Fruit fly (Drosophila melanogaster) whole organism, embryonic: ENCODE measurements around the gene CG13032.

Experiments
- Awh ChIP-seq: fragments of 200-800 bp; sonication (Bioruptor generic); IDR thresholded peaks from 2 replicates; pipeline ENCODE4, ENCODE4 v1.3.6; 2022; ENCODE audit warnings: missing biosample characterization, missing genetic modification characterization
- BtbVII ChIP-seq: fragments of 200-800 bp; sonication (Bioruptor generic); optimal IDR thresholded peaks from 3 replicates; lab custom pipeline; 2017; ENCODE audit warnings: missing biosample characterization, mild to moderate bottlenecking, missing genetic modification characterization
- CG10147 ChIP-seq: fragments of 200-800 bp; sonication (Bioruptor generic); optimal IDR thresholded peaks from 2 replicates; lab custom pipeline; 2019; ENCODE audit warnings: missing biosample characterization, mild to moderate bottlenecking, missing genetic modification characterization, moderate library complexity
- CG10209 ChIP-seq: fragments of 200-800 bp; sonication (Bioruptor generic); optimal IDR thresholded peaks from 3 replicates; lab custom pipeline; 2017; ENCODE audit warnings: missing biosample characterization, mild to moderate bottlenecking, missing genetic modification characterization, missing genetic modification reagents
- CG11696 ChIP-seq: fragments of 200-800 bp; sonication (Bioruptor generic); IDR thresholded peaks from 2 replicates; pipeline ENCODE4 v1.3.6; 2022; ENCODE audit warnings: missing biosample characterization, missing genetic modification characterization
- CG12104 ChIP-seq: fragments of 200-800 bp; sonication (Bioruptor generic); optimal IDR thresholded peaks from 3 replicates; lab custom pipeline; 2016; ENCODE audit warnings: missing biosample characterization, missing genetic modification characterization
- CG1233 ChIP-seq: fragments of 200-800 bp; sonication (Bioruptor generic); optimal IDR thresholded peaks from 4 replicates; lab custom pipeline; 2018; ENCODE audit warnings: missing biosample characterization, mild to moderate bottlenecking, missing genetic modification characterization
- CG14441 ChIP-seq: fragments of 200-800 bp; sonication (Bioruptor generic); IDR thresholded peaks from 2 replicates; pipeline ENCODE4 v1.3.6; 2022; ENCODE audit warnings: missing biosample characterization, missing genetic modification characterization
- CG15601 ChIP-seq: fragments of 200-800 bp; sonication (Bioruptor generic); optimal IDR thresholded peaks from 3 replicates; lab custom pipeline; 2019; ENCODE audit warnings: missing biosample characterization, mild to moderate bottlenecking, missing genetic modification characterization, moderate library complexity
- CG17359 ChIP-seq: fragments of 200-800 bp; sonication (Bioruptor generic); optimal IDR thresholded peaks from 3 replicates; lab custom pipeline; 2018; ENCODE audit warnings: missing biosample characterization, mild to moderate bottlenecking, missing genetic modification characterization, moderate library complexity
- CG18011 ChIP-seq: fragments of 200-800 bp; sonication (Bioruptor generic); optimal IDR thresholded peaks from 2 replicates; lab custom pipeline; 2017; ENCODE audit warnings: missing biosample characterization, missing genetic modification characterization, mild to moderate bottlenecking, moderate library complexity, missing genotype
- CG34422 ChIP-seq: fragments of 200-800 bp; sonication (Bioruptor generic); IDR thresholded peaks from 3 replicates; pipeline ENCODE4 v1.3.6; 2022; ENCODE audit warnings: missing biosample characterization, missing genetic modification characterization
- CG3847 ChIP-seq: fragments of 200-800 bp; sonication (Bioruptor generic); IDR thresholded peaks from 2 replicates; pipeline ENCODE4 v1.3.6; 2022; ENCODE audit warnings: missing biosample characterization, missing genetic modification characterization
- CG4424 ChIP-seq: fragments of 200-800 bp; sonication (Bioruptor generic); optimal IDR thresholded peaks from 3 replicates; lab custom pipeline; 2016; ENCODE audit warnings: missing biosample characterization, missing genetic modification characterization
- CG5180 ChIP-seq: fragments of 200-800 bp; sonication (Bioruptor generic); optimal IDR thresholded peaks from 3 replicates; lab custom pipeline; 2017; ENCODE audit warnings: missing biosample characterization, missing genetic modification characterization, mild to moderate bottlenecking, moderate library complexity, missing genetic modification reagents
- CG7372 ChIP-seq: fragments of 200-800 bp; sonication (Bioruptor generic); IDR thresholded peaks from 2 replicates; pipeline ENCODE4 v1.3.6; 2022; ENCODE audit warnings: missing biosample characterization, missing genetic modification characterization
- CG7928 ChIP-seq: fragments of 200-800 bp; sonication (Bioruptor generic); optimal IDR thresholded peaks from 2 replicates; lab custom pipeline; 2017; ENCODE audit warnings: missing biosample characterization, mild to moderate bottlenecking, missing genetic modification characterization
- CG9797 ChIP-seq: fragments of 200-800 bp; sonication (Bioruptor generic); optimal IDR thresholded peaks from 3 replicates; lab custom pipeline; 2018; ENCODE audit warnings: missing biosample characterization, mild to moderate bottlenecking, missing genetic modification characterization
- CG9817 ChIP-seq: fragments of 200-800 bp; sonication (Bioruptor generic); optimal IDR thresholded peaks from 2 replicates; lab custom pipeline; 2018; ENCODE audit warnings: missing biosample characterization, mild to moderate bottlenecking, missing genetic modification characterization, moderate library complexity
- Deaf1 ChIP-seq: fragments of 200-800 bp; optimal IDR thresholded peaks from 3 replicates; lab custom pipeline; 2019; ENCODE audit warnings: missing biosample characterization, mild to moderate bottlenecking, missing genetic modification characterization, moderate library complexity
- ERR ChIP-seq: fragments of 200-800 bp; sonication (Bioruptor generic); optimal IDR thresholded peaks from 2 replicates; lab custom pipeline; 2016; ENCODE audit warnings: missing biosample characterization, missing genetic modification characterization
- HLH4C ChIP-seq: fragments of 200-800 bp; sonication (Bioruptor generic); IDR thresholded peaks from 3 replicates; pipeline ENCODE4 v1.3.6; 2022; ENCODE audit warnings: missing biosample characterization, missing genetic modification characterization; ENCODE audit not compliant: partially characterized antibody
- Hmx ChIP-seq: fragments of 200-800 bp; sonication (Bioruptor generic); optimal IDR thresholded peaks from 2 replicates; lab custom pipeline; 2016; ENCODE audit warnings: missing biosample characterization, missing genetic modification characterization
- NC2α ChIP-seq: fragments of 200-800 bp; sonication (Bioruptor generic); optimal IDR thresholded peaks from 2 replicates; lab custom pipeline; 2016; ENCODE audit warnings: missing biosample characterization, missing genetic modification characterization
- NFAT ChIP-seq: fragments of 200-800 bp; sonication (Bioruptor generic); IDR thresholded peaks from 2 replicates; pipeline ENCODE4 v1.3.6; 2022; ENCODE audit warnings: missing biosample characterization, missing genetic modification characterization
- NK7.1 ChIP-seq: fragments of 200-800 bp; sonication (Bioruptor generic); optimal IDR thresholded peaks from 3 replicates; lab custom pipeline; 2016; ENCODE audit warnings: missing biosample characterization, missing genetic modification characterization
- Oli ChIP-seq: fragments of 200-800 bp; sonication (Bioruptor generic); optimal IDR thresholded peaks from 2 replicates; lab custom pipeline; 2018; ENCODE audit warnings: missing biosample characterization, mild to moderate bottlenecking, missing genetic modification characterization, moderate library complexity
- Sox100B ChIP-seq: fragments of 200-800 bp; sonication (Bioruptor generic); optimal IDR thresholded peaks from 3 replicates; lab custom pipeline; 2018; ENCODE audit warnings: missing biosample characterization, mild to moderate bottlenecking, missing genetic modification characterization
- TFAM ChIP-seq: fragments of 200-800 bp; sonication (Bioruptor generic); optimal IDR thresholded peaks from 2 replicates; lab custom pipeline; 2017; ENCODE audit warnings: missing biosample characterization, missing genetic modification characterization, inconsistent platforms
- Usf ChIP-seq: fragments of 200-800 bp; sonication (Bioruptor generic); optimal IDR thresholded peaks from 2 replicates; lab custom pipeline; 2017; ENCODE audit warnings: missing genotype, missing biosample characterization, missing genetic modification characterization
- ab ChIP-seq: fragments of 200-800 bp; sonication (Bioruptor generic); optimal IDR thresholded peaks from 2 replicates; lab custom pipeline; 2016; ENCODE audit warnings: missing biosample characterization, missing genetic modification characterization
- btn ChIP-seq: fragments of 200-800 bp; sonication (Bioruptor generic); optimal IDR thresholded peaks from 2 replicates; lab custom pipeline; 2016; ENCODE audit warnings: missing biosample characterization, missing genetic modification characterization
- chm ChIP-seq: fragments of 200-800 bp; sonication (Bioruptor generic); IDR thresholded peaks from 2 replicates; pipeline ENCODE4 v1.3.6; 2022; ENCODE audit warnings: missing biosample characterization, missing genetic modification characterization
- emc ChIP-seq: fragments of 200-800 bp; sonication (Bioruptor generic); optimal IDR thresholded peaks from 2 replicates; lab custom pipeline; 2016; ENCODE audit warnings: missing biosample characterization, missing genetic modification characterization
- gcm2 ChIP-seq: fragments of 200-800 bp; sonication (Bioruptor generic); optimal IDR thresholded peaks from 2 replicates; lab custom pipeline; 2016; ENCODE audit warnings: missing biosample characterization, missing genetic modification characterization
- gfzf ChIP-seq: fragments of 200-800 bp; sonication (Bioruptor generic); optimal IDR thresholded peaks from 2 replicates; lab custom pipeline; 2016; ENCODE audit warnings: missing biosample characterization, mild to moderate bottlenecking, missing genetic modification characterization, moderate library complexity
- grn ChIP-seq: fragments of 200-800 bp; sonication (Bioruptor generic); optimal IDR thresholded peaks from 3 replicates; lab custom pipeline; 2017; ENCODE audit warnings: missing biosample characterization, missing genetic modification characterization
- ken ChIP-seq: fragments of 200-800 bp; sonication (Bioruptor generic); IDR thresholded peaks from 3 replicates; pipeline ENCODE4 v1.3.6; 2022; ENCODE audit warnings: missing biosample characterization, missing genetic modification characterization
- mld ChIP-seq: fragments of 200-800 bp; sonication (Bioruptor generic); IDR thresholded peaks from 3 replicates; pipeline ENCODE4 v1.3.6; 2022; ENCODE audit warnings: missing biosample characterization, missing genetic modification characterization; ENCODE audit not compliant: partially characterized antibody
- pan ChIP-seq, 4 experiments: fragments of >200 bp in 3 of 4; fragments of 200-800 bp in 1 of 4; sonication (Bioruptor generic) in 1 of 4; optimal IDR thresholded peaks in 3 of 4; IDR thresholded peaks in 1 of 4; 2 replicates each; pipeline versions ENCODE4 v1.3.6 to Lab custom; 2017 to 2022; ENCODE audit warnings: missing biosample characterization in 2 of 4, missing genetic modification characterization in 2 of 4, mixed read lengths in 1 of 4
- pho ChIP-seq: fragments of 200-800 bp; sonication (Bioruptor generic); optimal IDR thresholded peaks from 2 replicates; lab custom pipeline; 2016; ENCODE audit warnings: missing biosample characterization, missing genetic modification characterization
- pros ChIP-seq: fragments of 200-800 bp; sonication (Bioruptor generic); optimal IDR thresholded peaks from 3 replicates; lab custom pipeline; 2019; ENCODE audit warnings: missing biosample characterization, mild to moderate bottlenecking, missing genetic modification characterization, moderate library complexity
- ssp ChIP-seq: fragments of 200-800 bp; sonication (Bioruptor generic); IDR thresholded peaks from 2 replicates; pipeline ENCODE4 v1.3.6; 2022; ENCODE audit warnings: missing biosample characterization, missing genetic modification characterization
- stc ChIP-seq: fragments of 200-800 bp; sonication (Bioruptor generic); IDR thresholded peaks from 2 replicates; pipeline ENCODE4 v1.3.6; 2022; ENCODE audit warnings: missing biosample characterization, missing genetic modification characterization
- wdn ChIP-seq: fragments of 200-800 bp; sonication (Bioruptor generic); IDR thresholded peaks from 2 replicates; pipeline ENCODE4 v1.3.6; 2022; ENCODE audit warnings: missing biosample characterization, missing genetic modification characterization
- zf30C ChIP-seq: fragments of 200-800 bp; sonication (Bioruptor generic); optimal IDR thresholded peaks from 3 replicates; lab custom pipeline; 2018; ENCODE audit warnings: missing biosample characterization, mild to moderate bottlenecking, missing genetic modification characterization
- zfh2 ChIP-seq: fragments of 200-800 bp; sonication (Bioruptor generic); optimal IDR thresholded peaks from 2 replicates; lab custom pipeline; 2016; ENCODE audit warnings: missing biosample characterization, missing genetic modification characterization

The CG13032 gene

dm6 chr3L:16661167-16662109 lies 12.3 kb upstream of the CG13032 start, which contains the start of gene Baldspot (continued):
- TF ChIP-seq zf30C (GFP tag; lab: Kevin White, UChicago) (peak; percentile 45), CG15601 (tag; lab: Kevin White, UChicago) (no peak), pan (optimal IDR thresholded peaks at IDR 0.05; lab: Kevin White, UChicago) (peak in 1 of 2 experiments; percentile 53), pan (GFP tag; optimal IDR thresholded peaks at IDR 0.05 in 1 of 2, IDR thresholded peaks at IDR 0.05 in 1 of 2) (peak in 1 of 2 experiments; percentile 64), NK7.1 (GFP tag; lab: Kevin White, UChicago) (peak; percentile 85), wdn (GFP tag; lab: Robert Waterston, UW) (0 out of 2 replicates have a peak, but pooled peaks have one; percentile 30), CG9817 (peak; percentile 69), chm (no peak), CG10209 (GFP tag; lab: Kevin White, UChicago) (peak; percentile 48), Deaf1 (tag; lab: Kevin White, UChicago) (peak; percentile 82), CG11696 (GFP tag; lab: Robert Waterston, UW) (no peak; the same call in 1 of the 2 replicates), ERR (GFP tag; lab: Kevin White, UChicago) (peak; percentile 57), ssp (GFP tag; lab: Robert Waterston, UW) (0 out of 2 replicates have a peak, but pooled peaks have one; percentile 24), NFAT (peak; percentile 35; the same call in 1 of the 2 replicates), emc (GFP tag; lab: Kevin White, UChicago) (peak; percentile 77), pros (GFP tag; lab: Kevin White, UChicago) (peak; percentile 37), ab (GFP tag; lab: Kevin White, UChicago) (no peak), zfh2 (GFP tag; lab: Kevin White, UChicago) (peak; percentile 73), CG7372 (GFP tag; lab: Robert Waterston, UW) (peak; percentile 55; the same call in 1 of the 2 replicates), Oli (tag; lab: Kevin White, UChicago) (peak; percentile 26), Sox100B (peak; percentile 86), grn (GFP tag; lab: Kevin White, UChicago) (peak; percentile 99), CG18011 (GFP tag; lab: Kevin White, UChicago) (peak; percentile 10), Awh (GFP tag; lab: Robert Waterston, UW) (peak; percentile 54; the same call in 1 of the 2 replicates), stc (GFP tag; lab: Robert Waterston, UW) (peak; percentile 53; the same call in 1 of the 2 replicates), CG17359 (tag; lab: Kevin White, UChicago) (peak; percentile 72), ken (0 out of 3 replicates have a peak, but pooled peaks have one; percentile 45), TFAM (GFP tag; lab: Kevin White, UChicago) (peak; percentile 11), CG4424 (GFP tag; lab: Kevin White, UChicago) (peak; percentile 84), gcm2 (GFP tag; lab: Kevin White, UChicago) (peak; percentile 84), HLH4C (GFP tag; lab: Robert Waterston, UW) (peak; percentile 56), Hmx (GFP tag; lab: Kevin White, UChicago) (peak; percentile 68), CG10147 (peak; percentile 80), CG12104 (GFP tag; lab: Kevin White, UChicago) (peak; percentile 81), pho (peak; percentile 52), gfzf (GFP tag; lab: Kevin White, UChicago) (peak; percentile 98), NC2α (GFP tag; lab: Kevin White, UChicago) (peak; percentile 71), CG9797 (GFP tag; lab: Kevin White, UChicago) (peak; percentile 99), CG14441 (GFP tag; lab: Robert Waterston, UW) (peak; percentile 64), CG7928 (GFP tag; lab: Kevin White, UChicago) (peak; percentile 35), btn (GFP tag; lab: Kevin White, UChicago) (peak; percentile 70), CG3847 (peak; percentile 52; the same call in 1 of the 2 replicates), Usf (GFP tag; lab: Kevin White, UChicago) (peak; percentile 16), BtbVII (peak; percentile 89), CG5180 (GFP tag; lab: Kevin White, UChicago) (peak; percentile 71), CG1233 (GFP tag; lab: Kevin White, UChicago) (peak; percentile 84), CG34422 (GFP tag; lab: Robert Waterston, UW) (peak; percentile 82; the same call in 2 of the 3 replicates), mld (GFP tag; lab: Robert Waterston, UW) (peak; percentile 26; the same call in 1 of the 3 replicates)
